Fruit fly (Drosophila melanogaster): ENCODE measurements around the gene CG6040.

DNA sequence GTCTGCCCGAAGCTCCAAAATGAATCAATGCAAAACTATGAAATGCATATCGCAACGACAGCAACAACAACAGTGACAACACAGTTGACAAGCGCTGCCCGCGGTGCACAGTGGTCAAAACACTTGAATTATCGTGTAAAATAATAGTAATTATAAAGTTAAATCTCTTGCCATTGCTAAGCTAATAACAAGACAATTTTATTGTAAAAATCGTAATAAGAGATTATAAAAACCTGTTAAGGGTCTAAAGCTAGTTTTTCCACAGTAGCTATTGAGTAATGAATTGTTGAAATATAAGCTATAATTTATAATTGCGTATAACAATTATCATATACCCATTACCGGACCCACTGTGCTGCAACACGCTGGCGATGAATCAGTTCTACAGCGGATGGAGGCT is 23.8 kb upstream of the CG6040 start:
- TF ChIP-seq CG7045 (GFP tag; optimal IDR thresholded peaks at IDR 0.05) (peak; percentile 59), kay (GFP tag; ENCODE audit: borderline replicate concordance) (peak; percentile 89), cnc (optimal IDR thresholded peaks at IDR 0.05) (no peak), cic (GFP tag; optimal IDR thresholded peaks at IDR 0.05) (peak; percentile 36), pad (GFP tag; optimal IDR thresholded peaks at IDR 0.05) (peak; percentile 2), CG5204 (GFP tag; optimal IDR thresholded peaks at IDR 0.05) (peak; percentile 58), CG11617 (GFP tag; optimal IDR thresholded peaks at IDR 0.05) (peak; percentile 23), Hr96 (GFP tag; optimal IDR thresholded peaks at IDR 0.05) (peak; percentile 10), Mnt (GFP tag; optimal IDR thresholded peaks at IDR 0.05) (no peak), Crg-1 (GFP tag; optimal IDR thresholded peaks at IDR 0.05) (no peak)

Measured in whole organism, adult.